Worm (Caenorhabditis elegans): ENCODE measurements around the gene pygo-1.

The pygo-1 gene

ce11 chrIV:5093462-5093861 is 10.4 kb downstream of the pygo-1 start:
- TF ChIP-seq nhr-42 (GFP tag; IDR thresholded peaks at IDR 0.05): no peak
- no peak for TF ChIP-seq jun-1 (tag; optimal IDR thresholded peaks at IDR 0.05)
- TF ChIP-seq aha-1 (tag): peak; percentile 94
- TF ChIP-seq pha-4 (GFP tag; IDR thresholded peaks at IDR 0.05): no peak
- no peak for TF ChIP-seq pha-4 (tag; optimal IDR thresholded peaks at IDR 0.05)

- TF ChIP-seq aha-1 (tag) (peak; percentile 78), F44E2.7 (GFP tag; IDR thresholded peaks at IDR 0.05) (no peak), mep-1 (tag; optimal IDR thresholded peaks at IDR 0.05) (peak; percentile 33), unc-62 (GFP tag; optimal IDR thresholded peaks at IDR 0.05 in 1 of 2) (peak in 1 of 2 experiments; percentile 47), unc-62 (tag; optimal IDR thresholded peaks at IDR 0.05) (no peak), rbr-2 (tag; optimal IDR thresholded peaks at IDR 0.05) (peak; percentile 45), ctbp-1 (GFP tag; IDR thresholded peaks at IDR 0.05) (peak; percentile 55; the same call in 1 of the 2 replicates), lsy-2 (tag; optimal IDR thresholded peaks at IDR 0.05) (peak in 1 of 2 experiments; percentile 38), tag-97 (GFP tag; IDR thresholded peaks at IDR 0.05) (no peak), nhr-41 (GFP tag; IDR thresholded peaks at IDR 0.05) (no peak), sdz-12 (GFP tag; optimal IDR thresholded peaks at IDR 0.05) (no peak), nhr-111 (GFP tag; optimal IDR thresholded peaks at IDR 0.05) (no peak)
These were observed 17.0 kb downstream of the pygo-1 start for ce11 chrIV:5100145-5100544.

ce11 chrIV:5101945-5102344 is 18.8 kb downstream of the pygo-1 start:
- TF ChIP-seq zfp-2 (tag; optimal IDR thresholded peaks at IDR 0.05) (no peak), ztf-7 (tag; optimal IDR thresholded peaks at IDR 0.05) (no peak), zag-1 (tag; optimal IDR thresholded peaks at IDR 0.05) (no peak), skn-1 (tag; optimal IDR thresholded peaks at IDR 0.05) (no peak), lin-15B (tag; optimal IDR thresholded peaks at IDR 0.05) (no peak)

- TF ChIP-seq nhr-11 (tag; optimal IDR thresholded peaks at IDR 0.05): peak; percentile 19
- TF ChIP-seq sdz-12 (GFP tag; optimal IDR thresholded peaks at IDR 0.05): no peak
- TF ChIP-seq mdl-1 (tag; optimal IDR thresholded peaks at IDR 0.05): peak in 1 of 2 experiments; percentile 56
- peak; percentile 66 for TF ChIP-seq rbr-2 (tag; optimal IDR thresholded peaks at IDR 0.05)
- peak; percentile 60; the same call in 1 of the 2 replicates for TF ChIP-seq ctbp-1 (GFP tag; IDR thresholded peaks at IDR 0.05)
- peak; percentile 86 for TF ChIP-seq aha-1 (tag)
- TF ChIP-seq lsy-2 (tag; optimal IDR thresholded peaks at IDR 0.05): peak in 1 of 2 experiments; percentile 60
- no peak for TF ChIP-seq snpc-4 (tag; optimal IDR thresholded peaks at IDR 0.05)
- peak; percentile 38 for TF ChIP-seq mep-1 (tag; optimal IDR thresholded peaks at IDR 0.05)
- no peak for TF ChIP-seq dve-1 (tag; optimal IDR thresholded peaks at IDR 0.05; ENCODE audit: insufficient read depth)
- TF ChIP-seq hmg-1.1 (GFP tag; IDR thresholded peaks at IDR 0.05): peak; percentile 49; the same call in 1 of the 2 replicates
- peak in 1 of 2 experiments; percentile 81 for TF ChIP-seq unc-62 (GFP tag; optimal IDR thresholded peaks at IDR 0.05 in 1 of 2)
- TF ChIP-seq unc-62 (tag; optimal IDR thresholded peaks at IDR 0.05): no peak
- TF ChIP-seq fkh-10 (GFP tag; optimal IDR thresholded peaks at IDR 0.05): peak; percentile 68
These were observed 20.3 kb downstream of the pygo-1 start, which contains the start of gene C02B10.3 for ce11 chrIV:5103229-5103894. C02B10.3 (minus strand) TSS chrIV:5103279.

- TF ChIP-seq nhr-76 (tag; optimal IDR thresholded peaks at IDR 0.05) (no peak), mxl-3 (GFP tag; optimal IDR thresholded peaks at IDR 0.05) (no peak), ces-1 (GFP tag; optimal IDR thresholded peaks at IDR 0.05) (no peak), nhr-6 (tag; optimal IDR thresholded peaks at IDR 0.05) (no peak), dve-1 (tag; optimal IDR thresholded peaks at IDR 0.05; ENCODE audit: insufficient read depth) (no peak), nhr-28 (tag; optimal IDR thresholded peaks at IDR 0.05) (no peak), ceh-32 (tag; optimal IDR thresholded peaks at IDR 0.05; ENCODE audit: poor library complexity) (no peak), F49E8.2 (tag; optimal IDR thresholded peaks at IDR 0.05; ENCODE audit: borderline replicate concordance) (no peak), sdz-12 (GFP tag; optimal IDR thresholded peaks at IDR 0.05) (no peak), T20F7.1 (GFP tag; optimal IDR thresholded peaks at IDR 0.05) (no peak), madf-9 (GFP tag; conservative IDR thresholded peaks at IDR 0.05) (no peak)
These were observed 25.9 kb downstream of the pygo-1 start for ce11 chrIV:5108971-5109370.
